Fruit fly (Drosophila melanogaster): ENCODE measurements around the gene Nplp4.

The Nplp4 gene

DNA sequence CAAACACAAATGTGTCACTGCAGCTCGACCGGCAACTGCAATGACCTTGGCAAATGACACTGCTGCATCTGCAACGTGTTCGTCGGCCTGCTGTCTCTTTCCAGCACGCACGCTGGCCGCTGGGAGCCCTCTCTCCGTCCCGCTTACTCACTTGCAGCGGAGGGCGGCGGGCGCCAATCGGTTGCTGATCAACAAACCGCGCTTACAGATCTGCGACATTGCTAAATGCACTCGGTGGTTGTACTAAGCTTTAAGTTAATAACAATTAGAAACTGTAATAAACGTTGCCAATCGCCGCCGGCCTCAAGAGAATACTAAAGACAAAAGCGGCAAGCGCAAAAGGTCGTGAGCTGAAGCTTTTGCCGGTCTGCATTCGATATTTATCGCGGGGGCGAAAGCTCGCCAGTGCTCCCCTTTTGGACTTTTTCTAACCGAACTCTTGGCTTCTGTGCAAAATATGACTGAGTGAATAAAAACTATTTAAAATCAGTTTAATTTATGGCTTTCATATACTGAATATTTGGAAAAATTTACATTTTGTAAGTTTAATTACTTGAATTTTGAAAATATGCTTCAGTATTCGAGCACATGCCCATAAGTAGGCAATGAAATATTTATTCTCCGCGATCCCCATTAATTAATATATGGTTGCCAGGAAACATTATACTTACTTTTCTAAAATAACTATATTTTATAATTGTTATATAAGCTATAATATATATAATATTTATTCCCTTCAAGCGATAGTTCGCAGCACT, 20.6 kb upstream of the Nplp4 start, which contains the start of gene Got2:
Gene Got2 (minus strand): TSS at position 325 of the 758 bp plus-strand sequence.
- TF ChIP-seq EcR (GFP tag; optimal IDR thresholded peaks at IDR 0.05), result peak; percentile 86
- no peak for TF ChIP-seq CG8159 (tag; optimal IDR thresholded peaks at IDR 0.05)
- peak; percentile 34 for TF ChIP-seq CG15710 (tag; optimal IDR thresholded peaks at IDR 0.05)
- no peak for TF ChIP-seq rn (GFP tag; IDR thresholded peaks at IDR 0.05)
- no peak for TF ChIP-seq CG13204 (GFP tag; optimal IDR thresholded peaks at IDR 0.05)
- no peak for TF ChIP-seq CG8301 (tag; optimal IDR thresholded peaks at IDR 0.05)
- TF ChIP-seq CG9948 (tag; optimal IDR thresholded peaks at IDR 0.05), result no peak
- no peak for TF ChIP-seq CG17806 (tag; optimal IDR thresholded peaks at IDR 0.05)
- no peak for TF ChIP-seq fd96Ca (GFP tag; IDR thresholded peaks at IDR 0.05)
- TF ChIP-seq Snoo (tag; optimal IDR thresholded peaks at IDR 0.05), result no peak
- TF ChIP-seq CG14655 (GFP tag; optimal IDR thresholded peaks at IDR 0.05), result peak; percentile 34
- TF ChIP-seq D1 (tag; optimal IDR thresholded peaks at IDR 0.05), result no peak
- TF ChIP-seq CG34367 (tag; optimal IDR thresholded peaks at IDR 0.05), result no peak
- TF ChIP-seq CG12605 (GFP tag; IDR thresholded peaks at IDR 0.05), result no peak
- TF ChIP-seq CG10348 (GFP tag; IDR thresholded peaks at IDR 0.05), result 0 out of 2 replicates have a peak, but pooled peaks have one; percentile 12
- TF ChIP-seq Ets98B (GFP tag; IDR thresholded peaks at IDR 0.05), result no peak; the same call in 1 of the 2 replicates
- peak; percentile 64; the same call in 2 of the 3 replicates for TF ChIP-seq CG4496 (GFP tag; IDR thresholded peaks at IDR 0.05)
- TF ChIP-seq Pif1A (GFP tag; optimal IDR thresholded peaks at IDR 0.05), result no peak
- TF ChIP-seq CG32121 (GFP tag; IDR thresholded peaks at IDR 0.05), result peak; percentile 48; the same call in 1 of the 2 replicates
- TF ChIP-seq gl (tag; optimal IDR thresholded peaks at IDR 0.05), result peak; percentile 33
- peak; percentile 9 for TF ChIP-seq Pif1B (GFP tag; optimal IDR thresholded peaks at IDR 0.05)

DNA sequence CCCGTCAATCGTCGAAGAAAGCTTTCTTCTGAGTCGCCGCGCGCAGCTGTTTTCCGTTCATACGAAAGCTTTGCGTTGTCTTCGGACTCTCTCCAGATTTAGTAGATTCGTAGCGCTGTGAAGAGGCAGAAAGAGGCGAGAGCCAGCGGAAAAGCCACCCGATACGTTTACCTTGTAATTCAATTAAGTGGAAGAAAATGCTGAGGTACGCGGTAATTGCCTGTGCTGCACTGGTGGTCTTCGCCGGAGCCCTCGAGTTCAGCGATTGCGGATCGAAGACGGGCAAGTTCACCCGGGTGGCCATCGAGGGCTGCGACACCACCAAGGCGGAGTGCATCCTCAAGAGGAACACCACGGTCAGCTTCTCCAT, 20.0 kb upstream of the Nplp4 start, which contains the start of gene Npc2a:
Gene Npc2a (plus strand): TSS at position 99 of the 370 bp plus-strand sequence.
- TF ChIP-seq CG12605 (GFP tag; IDR thresholded peaks at IDR 0.05), result 0 out of 2 replicates have a peak, but pooled peaks have one; percentile 33
- no peak for TF ChIP-seq D1 (tag; optimal IDR thresholded peaks at IDR 0.05)
- no peak for TF ChIP-seq rn (GFP tag; IDR thresholded peaks at IDR 0.05)
- no peak for TF ChIP-seq EcR (GFP tag; optimal IDR thresholded peaks at IDR 0.05)
- TF ChIP-seq CG32121 (GFP tag; IDR thresholded peaks at IDR 0.05), result no peak
- TF ChIP-seq fd96Ca (GFP tag; IDR thresholded peaks at IDR 0.05), result no peak
- no peak for TF ChIP-seq gl (tag; optimal IDR thresholded peaks at IDR 0.05)
- TF ChIP-seq CG15710 (tag; optimal IDR thresholded peaks at IDR 0.05), result no peak

dm6 chr2L:1989278-1989918, 18.8 kb upstream of the Nplp4 start:
- TF ChIP-seq Ets98B (GFP tag; IDR thresholded peaks at IDR 0.05) (no peak), CG12605 (GFP tag; IDR thresholded peaks at IDR 0.05) (0 out of 2 replicates have a peak, but pooled peaks have one; percentile 14), EcR (GFP tag; optimal IDR thresholded peaks at IDR 0.05) (peak; percentile 57), Snoo (tag; optimal IDR thresholded peaks at IDR 0.05) (no peak)

DNA sequence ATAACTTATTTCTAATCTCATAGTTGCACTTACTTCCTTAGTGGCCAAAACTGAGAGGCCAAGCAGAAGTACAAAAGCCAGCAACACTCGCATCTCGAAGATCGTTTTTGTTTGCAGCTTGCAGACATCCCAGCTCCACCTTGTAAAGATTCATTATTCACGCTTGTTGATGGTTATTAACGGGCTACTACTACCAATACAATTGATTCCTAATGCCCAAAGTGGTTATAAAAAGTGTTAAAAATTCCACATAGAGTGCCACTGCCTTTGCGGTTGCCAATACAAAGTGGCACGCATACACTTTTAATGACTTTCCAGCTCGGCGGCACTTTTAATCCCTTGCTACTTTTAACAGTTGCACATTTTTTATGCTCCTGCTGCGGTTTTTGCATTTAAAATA, 16.2 kb upstream of the Nplp4 start, which contains the start of gene Obp22a:
Gene Obp22a (minus strand): TSS at position 101 of the 400 bp plus-strand sequence.
- TF ChIP-seq CG13204 (GFP tag; optimal IDR thresholded peaks at IDR 0.05), result no peak
- no peak for TF ChIP-seq CG34367 (tag; optimal IDR thresholded peaks at IDR 0.05)
- no peak for TF ChIP-seq fd96Ca (GFP tag; IDR thresholded peaks at IDR 0.05)
- TF ChIP-seq CG4496 (GFP tag; IDR thresholded peaks at IDR 0.05), result no peak
- TF ChIP-seq CG32121 (GFP tag; IDR thresholded peaks at IDR 0.05), result no peak
- no peak for TF ChIP-seq EcR (GFP tag; optimal IDR thresholded peaks at IDR 0.05)
- TF ChIP-seq rn (GFP tag; IDR thresholded peaks at IDR 0.05), result no peak
- no peak for TF ChIP-seq CG14655 (GFP tag; optimal IDR thresholded peaks at IDR 0.05)

DNA sequence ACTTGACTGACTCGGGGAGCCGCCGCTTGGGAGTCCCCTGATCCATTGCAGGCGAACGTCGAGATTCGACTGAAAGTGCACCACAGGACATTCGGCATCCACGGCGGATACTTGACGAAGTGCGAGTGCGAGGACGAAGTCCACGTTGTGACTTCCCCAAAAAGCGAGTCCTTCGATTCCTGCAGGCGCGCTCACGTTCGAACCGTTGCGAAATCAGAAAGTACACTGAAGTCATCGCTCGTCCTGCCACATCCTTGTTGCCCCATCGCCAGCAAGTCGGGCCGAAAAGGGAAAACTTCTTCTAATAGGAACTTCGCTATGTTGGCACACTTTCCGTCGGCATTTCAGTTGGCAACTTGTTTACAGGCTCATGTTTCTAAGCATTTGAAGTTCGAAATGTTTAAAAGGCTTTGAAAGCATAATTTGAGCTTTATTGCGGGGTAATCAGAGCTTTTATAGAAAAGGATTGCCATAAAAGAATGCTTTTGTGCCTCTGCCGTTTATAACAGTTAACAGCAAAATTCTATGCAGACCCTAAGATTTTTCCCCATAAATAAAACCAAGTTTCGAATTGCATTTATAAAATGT, 2.0 kb upstream of the Nplp4 start, which contains the start of gene CG33543:
Gene CG33543 (minus strand): TSS at position 232 of the 588 bp plus-strand sequence.
- TF ChIP-seq CG8301 (tag; optimal IDR thresholded peaks at IDR 0.05) (no peak), CG34367 (tag; optimal IDR thresholded peaks at IDR 0.05) (no peak), CG12605 (GFP tag; IDR thresholded peaks at IDR 0.05) (no peak), CG4496 (GFP tag; IDR thresholded peaks at IDR 0.05) (no peak)

- TF ChIP-seq EcR (GFP tag; optimal IDR thresholded peaks at IDR 0.05), result no peak
- no peak for TF ChIP-seq D1 (tag; optimal IDR thresholded peaks at IDR 0.05)
- TF ChIP-seq CG34367 (tag; optimal IDR thresholded peaks at IDR 0.05), result no peak
- no peak for TF ChIP-seq gl (tag; optimal IDR thresholded peaks at IDR 0.05)
- no peak for TF ChIP-seq CG17806 (tag; optimal IDR thresholded peaks at IDR 0.05)
- no peak for TF ChIP-seq CG14655 (GFP tag; optimal IDR thresholded peaks at IDR 0.05)
- TF ChIP-seq CG13204 (GFP tag; optimal IDR thresholded peaks at IDR 0.05), result no peak
- no peak for TF ChIP-seq CG9948 (tag; optimal IDR thresholded peaks at IDR 0.05)
- no peak for TF ChIP-seq Snoo (tag; optimal IDR thresholded peaks at IDR 0.05)
- no peak for TF ChIP-seq CG15710 (tag; optimal IDR thresholded peaks at IDR 0.05)
- TF ChIP-seq CG12605 (GFP tag; IDR thresholded peaks at IDR 0.05), result no peak
- no peak for TF ChIP-seq CG32121 (GFP tag; IDR thresholded peaks at IDR 0.05)
- no peak for TF ChIP-seq CG8159 (tag; optimal IDR thresholded peaks at IDR 0.05)
- no peak for TF ChIP-seq fd96Ca (GFP tag; IDR thresholded peaks at IDR 0.05)
Measured at dm6 chr2L:2007093-2007492, 1.1 kb upstream of the Nplp4 start, which contains the start of gene CG15353. Gene CG15353 (minus strand): TSS chr2L:2007193.

All from whole organism, pupa.